In the genomic region with DNA sequence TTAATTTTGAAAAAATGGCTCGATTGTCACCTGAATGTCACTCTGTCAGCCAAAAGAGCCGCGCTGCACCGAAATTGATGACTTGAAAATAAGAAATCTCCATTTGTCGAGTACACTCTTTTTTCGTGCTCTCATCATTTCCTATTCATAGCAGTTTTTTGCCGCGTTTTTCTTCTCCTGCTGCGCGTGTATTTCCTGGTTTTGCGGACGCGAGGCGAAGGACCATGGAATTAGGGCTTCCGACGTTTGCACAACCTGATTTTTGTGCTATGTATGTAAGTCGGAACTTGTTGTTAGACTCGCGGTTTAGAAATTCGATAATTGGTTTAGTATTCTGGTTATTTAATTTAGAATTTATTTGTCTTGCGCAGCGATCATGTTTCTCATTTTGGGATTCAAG, we compare ENCODE assay signal across 5 worm cellular contexts.
TF ChIP-seq lines count a peak whose summit lies in the region.

No protein-coding gene starts in this region.

TF ChIP-seq in whole organism, L1 larva, 84 proteins besides CTCF, POLR2A, EP300 and RAD21:
- TF ChIP-seq efl-3 (GFP tag; optimal IDR thresholded peaks at IDR 0.05; lab: Kevin White, UChicago) (no peak), lin-14 (GFP tag; optimal IDR thresholded peaks at IDR 0.05; lab: Kevin White, UChicago) (peak; percentile 55), fkh-10 (GFP tag; optimal IDR thresholded peaks at IDR 0.05; lab: Kevin White, UChicago) (peak; percentile 51)
TF ChIP-seq in whole organism, L1 larva: peak in this region for 2.

TF ChIP-seq in whole organism, L2 larva, 48 proteins besides CTCF, POLR2A, EP300 and RAD21:
- TF ChIP-seq ceh-82 (tag; optimal IDR thresholded peaks at IDR 0.05; lab: Kevin White, UChicago) (no peak), unc-55 (GFP tag; optimal IDR thresholded peaks at IDR 0.05; lab: Kevin White, UChicago) (peak; percentile 19), sma-9 (GFP tag; optimal IDR thresholded peaks at IDR 0.05; lab: Kevin White, UChicago) (peak; percentile 13), sma-9 (tag; optimal IDR thresholded peaks at IDR 0.05; lab: Kevin White, UChicago) (no peak)

TF ChIP-seq in whole organism, L4 larva, 104 proteins besides CTCF, POLR2A, EP300 and RAD21:
- TF ChIP-seq lin-15B (tag; optimal IDR thresholded peaks at IDR 0.05; lab: Kevin White, UChicago) (no peak), aha-1 (tag; lab: Kevin White, UChicago) (peak; percentile 57)

TF ChIP-seq in whole organism, late embryonic, 69 proteins besides CTCF, POLR2A, EP300 and RAD21:
- TF ChIP-seq ttx-3 (tag; optimal IDR thresholded peaks at IDR 0.05; lab: Kevin White, UChicago): no peak
- no peak for TF ChIP-seq nfya-1 (tag; optimal IDR thresholded peaks at IDR 0.05; lab: Kevin White, UChicago)
- TF ChIP-seq T23F11.4 (GFP tag; optimal IDR thresholded peaks at IDR 0.05; lab: Kevin White, UChicago): no peak
- TF ChIP-seq pha-2 (tag; optimal IDR thresholded peaks at IDR 0.05; lab: Kevin White, UChicago): no peak
- no peak for TF ChIP-seq ceh-22 (tag; optimal IDR thresholded peaks at IDR 0.05; lab: Kevin White, UChicago)
- no peak for TF ChIP-seq tbx-7 (tag; optimal IDR thresholded peaks at IDR 0.05; lab: Kevin White, UChicago)
- TF ChIP-seq unc-42 (tag; optimal IDR thresholded peaks at IDR 0.05; lab: Kevin White, UChicago): peak; percentile 1
- no peak for TF ChIP-seq eyg-1 (tag; optimal IDR thresholded peaks at IDR 0.05; lab: Kevin White, UChicago)

TF ChIP-seq in whole organism, mixed stage, embryonic, 35 proteins besides CTCF, POLR2A, EP300 and RAD21:
- TF ChIP-seq nhr-12 (tag; optimal IDR thresholded peaks at IDR 0.05; lab: Kevin White, UChicago) (no peak), sem-2 (GFP tag; optimal IDR thresholded peaks at IDR 0.05; lab: Kevin White, UChicago) (no peak), elt-1 (tag; optimal IDR thresholded peaks at IDR 0.05; lab: Kevin White, UChicago; ENCODE audit: borderline replicate concordance, insufficient read depth) (no peak), zip-8 (tag; optimal IDR thresholded peaks at IDR 0.05; lab: Kevin White, UChicago) (no peak), mab-5 (tag; optimal IDR thresholded peaks at IDR 0.05; lab: Kevin White, UChicago) (no peak), ces-1 (GFP tag; optimal IDR thresholded peaks at IDR 0.05; lab: Kevin White, UChicago) (peak; percentile 34)
TF ChIP-seq in whole organism, mixed stage, embryonic: peak in this region for 1.

Comparison
In these comparisons a context has a peak if more than half of its experiments do, and no peak if none do; other contexts are left out.
1. Of the 29 proteins assayed by ChIP-seq in both whole organism, L4 larva and whole organism, L1 larva: peak only in whole organism, L4 larva: aha-1; only in whole organism, L1 larva: fkh-10; in both: none; in neither: 27.